Worm (Caenorhabditis elegans) whole organism, late embryonic: Measurements from ENCODE around the gene F28E10.1.

ENCODE experiments used
- F13H6.1 ChIP-seq: sonication (generic microtip); optimal IDR thresholded peaks from 2 replicates; lab custom pipeline; 2016; ENCODE audit warnings: missing genetic modification characterization, missing compliant biosample characterization
- T23F11.4 ChIP-seq: fragments of 200-800 bp; sonication (Bioruptor generic); optimal IDR thresholded peaks from 2 replicates; lab custom pipeline; 2018; ENCODE audit warnings: mild to moderate bottlenecking, missing genetic modification characterization, missing compliant biosample characterization
- gmeb-2 ChIP-seq: sonication (generic microtip); optimal IDR thresholded peaks from 2 replicates; lab custom pipeline; 2016; ENCODE audit warnings: missing genetic modification characterization, inconsistent platforms, missing compliant biosample characterization
- hlh-15 ChIP-seq: sonication (generic microtip); optimal IDR thresholded peaks from 2 replicates; lab custom pipeline; 2016; ENCODE audit warnings: missing genetic modification characterization, missing compliant biosample characterization
- hlh-30 ChIP-seq: sonication (generic microtip); optimal IDR thresholded peaks from 2 replicates; lab custom pipeline; 2017; ENCODE audit warnings: antibody characterized with exemption, missing genetic modification characterization, missing compliant biosample characterization; ENCODE audit not compliant: insufficient read depth
- hlh-6 ChIP-seq: sonication (generic microtip); optimal IDR thresholded peaks from 2 replicates; lab custom pipeline; 2016; ENCODE audit warnings: missing genotype, missing genetic modification characterization, missing compliant biosample characterization
- lim-6 ChIP-seq: sonication (generic microtip); optimal IDR thresholded peaks from 2 replicates; lab custom pipeline; 2016; ENCODE audit warnings: missing genetic modification characterization, missing compliant biosample characterization
- madf-2 ChIP-seq: sonication (generic microtip); optimal IDR thresholded peaks from 2 replicates; lab custom pipeline; 2017; ENCODE audit warnings: missing genetic modification characterization, missing compliant biosample characterization
- nfya-1 ChIP-seq: sonication (generic microtip); optimal IDR thresholded peaks from 2 replicates; lab custom pipeline; 2017; ENCODE audit warnings: missing genetic modification characterization, mild to moderate bottlenecking, missing compliant biosample characterization, antibody characterized with exemption, moderate library complexity
- pha-4 ChIP-seq: fragments of 150-350 bp; optimal IDR thresholded peaks from 2 replicates; lab custom pipeline; 2018; ENCODE audit warnings: missing biosample characterization, missing genetic modification reagents, missing genetic modification characterization
- sdc-2 ChIP-seq: sonication (generic microtip); optimal IDR thresholded peaks from 2 replicates; lab custom pipeline; 2016; ENCODE audit warnings: missing genotype, missing genetic modification characterization, missing compliant biosample characterization
- ttx-3 ChIP-seq: sonication (generic microtip); optimal IDR thresholded peaks from 2 replicates; lab custom pipeline; 2016; ENCODE audit warnings: missing genetic modification reagents, missing genetic modification characterization, missing compliant biosample characterization
- unc-55 ChIP-seq: sonication (generic microtip); optimal IDR thresholded peaks from 2 replicates; lab custom pipeline; 2017; ENCODE audit warnings: missing biosample characterization, missing genetic modification reagents, missing genetic modification characterization

ce11 chrIV:4623852-4624251, 55.2 kb downstream of the F28E10.1 start:
- no peak for TF ChIP-seq nfya-1 (tag; lab: Kevin White, UChicago)
- TF ChIP-seq pha-4 (tag; lab: Kevin White, UChicago): no peak
- no peak for TF ChIP-seq T23F11.4 (GFP tag; lab: Kevin White, UChicago)
- TF ChIP-seq lim-6: no peak
- no peak for TF ChIP-seq hlh-30 (tag; lab: Kevin White, UChicago)
- TF ChIP-seq F13H6.1 (tag; lab: Kevin White, UChicago): no peak
- no peak for TF ChIP-seq unc-55 (GFP tag; lab: Kevin White, UChicago)
- TF ChIP-seq sdc-2 (tag; lab: Kevin White, UChicago): no peak
- TF ChIP-seq gmeb-2: no peak
- TF ChIP-seq hlh-15: no peak
- no peak for TF ChIP-seq madf-2 (tag; lab: Kevin White, UChicago)
- no peak for TF ChIP-seq hlh-6
- no peak for TF ChIP-seq ttx-3 (tag; lab: Kevin White, UChicago)
